Worm (Caenorhabditis elegans) whole organism, young adult: ENCODE measurements around the gene tiar-2.

ENCODE experiments used
- B0019.2 ChIP-seq: fragments of 200-800 bp; sonication (Bioruptor generic); conservative IDR thresholded peaks from 2 replicates; pipeline ENCODE4 v1.3.6; 2022; ENCODE audit warnings: missing genetic modification reagents, missing genetic modification characterization, missing compliant biosample characterization
- B0336.3 ChIP-seq: fragments of 200-800 bp; sonication (Bioruptor generic); IDR thresholded peaks from 2 replicates; pipeline ENCODE4 v1.3.6; 2022; ENCODE audit warnings: missing genetic modification characterization, missing compliant biosample characterization
- C06A6.2 ChIP-seq: fragments of 200-800 bp; sonication (Bioruptor generic); conservative IDR thresholded peaks from 2 replicates; pipeline ENCODE4 v1.3.6; 2022; ENCODE audit warnings: missing genetic modification characterization, missing compliant biosample characterization
- F22D6.2 ChIP-seq: sonication (generic microtip); optimal IDR thresholded peaks from 2 replicates; lab custom pipeline; 2016; ENCODE audit warnings: mild to moderate bottlenecking, missing genetic modification characterization, missing compliant biosample characterization
- F23B12.7 ChIP-seq: sonication (generic microtip); optimal IDR thresholded peaks from 2 replicates; lab custom pipeline; 2017; ENCODE audit warnings: missing genetic modification characterization, mild to moderate bottlenecking, missing compliant biosample characterization, antibody characterized with exemption, moderate library complexity; ENCODE audit not compliant: insufficient read depth
- F33H1.4 ChIP-seq: fragments of 200-800 bp; sonication (Bioruptor generic); IDR thresholded peaks from 2 replicates; pipeline ENCODE4 v1.3.6; 2022; ENCODE audit warnings: missing genetic modification reagents, missing genetic modification characterization, missing compliant biosample characterization
- F37B4.10 ChIP-seq: fragments of 200-800 bp; sonication (Bioruptor generic); IDR thresholded peaks from 2 replicates; pipeline ENCODE4 v1.3.6; 2022; ENCODE audit warnings: missing genetic modification characterization, missing compliant biosample characterization
- F39B2.1 ChIP-seq: fragments of 200-800 bp; sonication (Bioruptor generic); IDR thresholded peaks from 2 replicates; pipeline ENCODE4 v1.3.6; 2022; ENCODE audit warnings: missing genetic modification reagents, missing genetic modification characterization, missing compliant biosample characterization
- F55B11.4 ChIP-seq: sonication (generic microtip); optimal IDR thresholded peaks from 2 replicates; lab custom pipeline; 2016; ENCODE audit warnings: missing compliant biosample characterization, missing genetic modification characterization, borderline replicate concordance; ENCODE audit not compliant: insufficient read depth
- F57C9.4 ChIP-seq: sonication (generic microtip); optimal IDR thresholded peaks from 2 replicates; lab custom pipeline; 2017; ENCODE audit warnings: mild to moderate bottlenecking, missing genetic modification characterization, missing compliant biosample characterization
- K12H6.12 ChIP-seq: fragments of 200-800 bp; sonication (Bioruptor generic); optimal IDR thresholded peaks from 2 replicates; lab custom pipeline; 2018; ENCODE audit warnings: mild to moderate bottlenecking, missing genetic modification characterization, missing compliant biosample characterization
- Y53F4B.3 ChIP-seq: fragments of 200-800 bp; sonication (Bioruptor generic); IDR thresholded peaks from 2 replicates; pipeline ENCODE4 v1.3.6; 2022; ENCODE audit warnings: missing genetic modification reagents, missing genetic modification characterization, missing compliant biosample characterization
- Y53G8AR.9 ChIP-seq: fragments of 200-800 bp; sonication (Bioruptor generic); conservative IDR thresholded peaks from 2 replicates; pipeline ENCODE4 v1.3.6; 2022; ENCODE audit warnings: missing genetic modification reagents, missing genetic modification characterization, missing compliant biosample characterization
- Y56A3A.18 ChIP-seq: fragments of 200-800 bp; sonication (Bioruptor generic); IDR thresholded peaks from 2 replicates; pipeline ENCODE4 v1.3.6; 2022; ENCODE audit warnings: missing genetic modification reagents, missing genetic modification characterization, missing compliant biosample characterization
- ZK185.1 ChIP-seq: sonication (generic microtip); optimal IDR thresholded peaks from 2 replicates; lab custom pipeline; 2016; ENCODE audit warnings: mild to moderate bottlenecking, missing genetic modification characterization, missing compliant biosample characterization; ENCODE audit not compliant: poor library complexity, severe bottlenecking
- athp-1 ChIP-seq: sonication (generic microtip); optimal IDR thresholded peaks from 2 replicates; lab custom pipeline; 2017; ENCODE audit warnings: mild to moderate bottlenecking, missing genetic modification characterization, missing compliant biosample characterization
- ccch-3 ChIP-seq: fragments of 200-800 bp; sonication (Bioruptor generic); optimal IDR thresholded peaks from 2 replicates; lab custom pipeline; 2018; ENCODE audit warnings: mild to moderate bottlenecking, missing genetic modification characterization, missing compliant biosample characterization
- cebp-1 ChIP-seq, 2 experiments: fragments of 200-800 bp in 1 of 2; sonication (Bioruptor generic) in 1 of 2; sonication (generic microtip) in 1 of 2; IDR thresholded peaks in 1 of 2; optimal IDR thresholded peaks in 1 of 2; 2 replicates each; pipeline versions ENCODE4 v1.3.6 to Lab custom; 2017 to 2022; ENCODE audit warnings: missing compliant biosample characterization in 2 of 2, missing genetic modification characterization in 2 of 2, mild to moderate bottlenecking in 1 of 2, missing genetic modification reagents in 1 of 2, moderate library complexity in 1 of 2
- ceh-40 ChIP-seq: fragments of 200-800 bp; sonication (Bioruptor generic); IDR thresholded peaks from 2 replicates; pipeline ENCODE4 v1.3.6; 2022; ENCODE audit warnings: missing genetic modification characterization, missing compliant biosample characterization
- ceh-79 ChIP-seq: sonication (generic microtip); optimal IDR thresholded peaks from 2 replicates; lab custom pipeline; 2017; ENCODE audit warnings: mild to moderate bottlenecking, missing genetic modification characterization, missing compliant biosample characterization
- chd-7 ChIP-seq: sonication (generic microtip); optimal IDR thresholded peaks from 2 replicates; lab custom pipeline; 2016; ENCODE audit warnings: mild to moderate bottlenecking, missing genetic modification characterization, moderate library complexity, missing compliant biosample characterization
- die-1 ChIP-seq: sonication (generic microtip); optimal IDR thresholded peaks from 2 replicates; lab custom pipeline; 2016; ENCODE audit warnings: missing genotype, mild to moderate bottlenecking, missing genetic modification characterization, missing compliant biosample characterization
- dpff-1 ChIP-seq: sonication (generic microtip); optimal IDR thresholded peaks from 2 replicates; lab custom pipeline; 2017; ENCODE audit warnings: mild to moderate bottlenecking, missing genetic modification characterization, missing compliant biosample characterization
- ekl-4 ChIP-seq: fragments of 200-800 bp; sonication (Bioruptor generic); IDR thresholded peaks from 2 replicates; pipeline ENCODE4 v1.3.6; 2022; ENCODE audit warnings: missing genetic modification reagents, missing genetic modification characterization, missing compliant biosample characterization
- ets-4 ChIP-seq: fragments of 200-800 bp; sonication (Bioruptor generic); optimal IDR thresholded peaks from 2 replicates; lab custom pipeline; 2018; ENCODE audit warnings: mild to moderate bottlenecking, missing genetic modification characterization, missing compliant biosample characterization
- fkh-3 ChIP-seq: sonication (generic microtip); optimal IDR thresholded peaks from 2 replicates; lab custom pipeline; 2016; ENCODE audit warnings: mild to moderate bottlenecking, missing genetic modification characterization, missing compliant biosample characterization
- hsf-1 ChIP-seq: fragments of 200-800 bp; sonication (Bioruptor generic); IDR thresholded peaks from 2 replicates; pipeline ENCODE4 v1.3.6; 2022; ENCODE audit warnings: missing genetic modification reagents, missing genetic modification characterization, missing compliant biosample characterization
- let-607 ChIP-seq, 2 experiments: fragments of 200-800 bp in 1 of 2; sonication (Bioruptor generic) in 1 of 2; sonication (generic microtip) in 1 of 2; optimal IDR thresholded peaks; 2 replicates each; lab custom pipeline; 2016 to 2018; ENCODE audit warnings: mild to moderate bottlenecking in 2 of 2, missing compliant biosample characterization in 2 of 2, missing genetic modification characterization in 2 of 2, moderate library complexity in 2 of 2, missing genotype in 1 of 2
- lin-26 ChIP-seq: fragments of 200-800 bp; sonication (Bioruptor generic); IDR thresholded peaks from 2 replicates; pipeline ENCODE4 v1.3.6; 2022; ENCODE audit warnings: missing genetic modification reagents, missing genetic modification characterization, missing compliant biosample characterization
- lin-35 ChIP-seq, 3 experiments: fragments of 150-350 bp in 2 of 3; sonication (generic microtip) in 1 of 3; optimal IDR thresholded peaks; 2 replicates each; lab custom pipeline; 2014 to 2018; ENCODE audit warnings: missing biosample characterization in 3 of 3, missing genetic modification characterization in 3 of 3, missing genetic modification reagents in 3 of 3
- lin-40 ChIP-seq: sonication (generic microtip); optimal IDR thresholded peaks from 2 replicates; lab custom pipeline; 2016; ENCODE audit warnings: missing genetic modification characterization, mild to moderate bottlenecking, missing compliant biosample characterization, missing genotype, missing genetic modification reagents
- lin-54 ChIP-seq: fragments of 200-800 bp; sonication (Bioruptor generic); optimal IDR thresholded peaks from 2 replicates; lab custom pipeline; 2018; ENCODE audit warnings: mild to moderate bottlenecking, missing genetic modification characterization, missing compliant biosample characterization
- lir-1 ChIP-seq: fragments of 200-800 bp; sonication (Bioruptor generic); conservative IDR thresholded peaks from 2 replicates; pipeline ENCODE4 v1.3.6; 2022; ENCODE audit warnings: missing genetic modification reagents, missing genetic modification characterization, missing compliant biosample characterization
- lsl-1 ChIP-seq: fragments of 200-800 bp; sonication (Bioruptor generic); optimal IDR thresholded peaks from 2 replicates; lab custom pipeline; 2018; ENCODE audit warnings: mild to moderate bottlenecking, missing genetic modification characterization, moderate library complexity, missing compliant biosample characterization
- mcd-1 ChIP-seq: fragments of 200-800 bp; sonication (Bioruptor generic); IDR thresholded peaks from 2 replicates; pipeline ENCODE4 v1.3.6; 2022; ENCODE audit warnings: missing genetic modification reagents, missing genetic modification characterization, missing compliant biosample characterization
- nhr-120 ChIP-seq: fragments of 200-800 bp; sonication (Bioruptor generic); IDR thresholded peaks from 2 replicates; pipeline ENCODE4 v1.3.6; 2022; ENCODE audit warnings: missing genetic modification characterization, missing compliant biosample characterization
- pha-4 ChIP-seq: fragments of 150-350 bp; sonication (generic microtip); optimal IDR thresholded peaks from 2 replicates; lab custom pipeline; 2014; ENCODE audit warnings: missing biosample characterization, missing genetic modification reagents, missing genetic modification characterization
- rec-8 ChIP-seq, 2 experiments: sonication (generic microtip); optimal IDR thresholded peaks; 2 replicates each; lab custom pipeline; 2016; ENCODE audit warnings: mild to moderate bottlenecking in 2 of 2, missing genetic modification characterization in 2 of 2, missing genetic modification reagents in 2 of 2, missing genotype in 2 of 2, missing biosample characterization in 1 of 2, missing compliant biosample characterization in 1 of 2, moderate library complexity in 1 of 2
- rpc-1 ChIP-seq, 2 experiments: fragments of 150-350 bp in 1 of 2; sonication (generic microtip) in 1 of 2; optimal IDR thresholded peaks; 2 replicates each; lab custom pipeline; 2014 to 2018; ENCODE audit warnings: missing biosample characterization in 1 of 2, missing genetic modification characterization in 1 of 2, missing genetic modification reagents in 1 of 2, missing genotype in 1 of 2
- somi-1 ChIP-seq: fragments of 200-800 bp; sonication (Bioruptor generic); optimal IDR thresholded peaks from 2 replicates; lab custom pipeline; 2018; ENCODE audit warnings: mild to moderate bottlenecking, missing genetic modification characterization, missing compliant biosample characterization
- tbx-9 ChIP-seq: sonication (generic microtip); optimal IDR thresholded peaks from 2 replicates; lab custom pipeline; 2016; ENCODE audit warnings: borderline replicate concordance, missing genetic modification characterization, inconsistent platforms, missing compliant biosample characterization
- unc-130 ChIP-seq: sonication (generic microtip); optimal IDR thresholded peaks from 2 replicates; lab custom pipeline; 2016; ENCODE audit warnings: missing genetic modification reagents, missing genetic modification characterization, missing compliant biosample characterization
- zim-3 ChIP-seq: sonication (generic microtip); optimal IDR thresholded peaks from 2 replicates; lab custom pipeline; 2017; ENCODE audit warnings: mild to moderate bottlenecking, missing genetic modification characterization, moderate library complexity, missing compliant biosample characterization
- ztf-18 ChIP-seq: sonication (generic microtip); optimal IDR thresholded peaks from 2 replicates; lab custom pipeline; 2016; ENCODE audit warnings: missing genotype, mild to moderate bottlenecking, missing genetic modification characterization, missing compliant biosample characterization
- ztf-22 ChIP-seq: fragments of 200-800 bp; sonication (Bioruptor generic); optimal IDR thresholded peaks from 2 replicates; lab custom pipeline; 2018; ENCODE audit warnings: mild to moderate bottlenecking, missing genetic modification characterization, moderate library complexity, missing compliant biosample characterization
- ztf-25 ChIP-seq: fragments of 200-800 bp; sonication (Bioruptor generic); IDR thresholded peaks from 2 replicates; pipeline ENCODE4 v1.3.6; 2022; ENCODE audit warnings: missing genetic modification reagents, missing genetic modification characterization, missing compliant biosample characterization
- ztf-28 ChIP-seq: fragments of 200-800 bp; sonication (Bioruptor generic); IDR thresholded peaks from 2 replicates; pipeline ENCODE4 v1.3.6; 2022; ENCODE audit warnings: missing genetic modification reagents, missing genetic modification characterization, missing compliant biosample characterization

tiar-2 gene

DNA sequence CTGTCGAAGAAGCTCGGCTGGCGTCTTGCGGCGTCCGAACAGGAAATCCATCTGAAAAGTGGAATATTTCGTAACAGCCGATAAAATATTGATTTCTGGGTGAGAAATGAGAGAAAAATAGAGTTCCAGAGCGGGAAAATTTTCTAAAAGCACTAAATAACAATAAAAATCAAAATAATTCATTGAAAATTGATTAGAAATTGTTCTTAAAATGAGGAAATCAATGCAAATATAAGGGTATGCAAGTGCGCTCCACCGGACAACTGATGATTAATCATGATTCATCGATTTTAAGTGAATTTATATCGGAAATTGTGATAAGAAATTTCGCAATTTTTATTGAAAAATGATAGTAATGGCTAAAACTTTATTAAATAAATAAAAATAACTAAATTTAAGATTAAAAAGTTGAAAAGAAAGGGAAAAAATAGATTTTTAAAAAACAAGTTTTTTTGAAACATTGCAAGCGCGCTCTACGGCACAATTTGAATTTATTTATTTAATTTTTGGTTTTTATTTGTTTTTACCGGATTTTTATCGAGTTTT, at the start of gene tiar-2, which contains the start of gene vps-2 (continued):
- peak; percentile 2 for TF ChIP-seq lsl-1 (GFP tag; lab: Kevin White, UChicago)
- TF ChIP-seq nhr-120 (GFP tag; lab: Robert Waterston, UW): no peak
- no peak for TF ChIP-seq chd-7 (tag; lab: Kevin White, UChicago)
- TF ChIP-seq F55B11.4 (tag; lab: Kevin White, UChicago): no peak
- TF ChIP-seq hsf-1 (GFP tag; lab: Robert Waterston, UW): no peak
- TF ChIP-seq ZK185.1: no peak
- no peak for TF ChIP-seq F33H1.4
- no peak for TF ChIP-seq B0336.3
- no peak for TF ChIP-seq ztf-28 (GFP tag; lab: Robert Waterston, UW)
- TF ChIP-seq lir-1 (GFP tag; lab: Robert Waterston, UW): no peak
- no peak for TF ChIP-seq F37B4.10 (GFP tag; lab: Robert Waterston, UW)
- TF ChIP-seq F23B12.7 (tag; lab: Kevin White, UChicago): no peak
- no peak for TF ChIP-seq somi-1 (GFP tag; lab: Kevin White, UChicago)
- no peak for TF ChIP-seq rec-8 (tag; optimal IDR thresholded peaks at IDR 0.05; lab: Kevin White, UChicago)
- no peak for TF ChIP-seq pha-4 (tag; lab: Kevin White, UChicago)
- no peak for TF ChIP-seq die-1
- no peak for TF ChIP-seq B0019.2 (GFP tag; lab: Robert Waterston, UW)
- TF ChIP-seq athp-1: no peak
- no peak for TF ChIP-seq tbx-9 (tag; lab: Kevin White, UChicago)
- TF ChIP-seq mcd-1: peak; percentile 89
- TF ChIP-seq C06A6.2 (GFP tag; lab: Robert Waterston, UW): no peak
- no peak for TF ChIP-seq dpff-1
- peak; percentile 66 for TF ChIP-seq lin-40 (tag; lab: Kevin White, UChicago)
- TF ChIP-seq fkh-3 (tag; lab: Kevin White, UChicago): no peak
- no peak for TF ChIP-seq lin-35 (GFP tag; optimal IDR thresholded peaks at IDR 0.05; lab: Kevin White, UChicago)
- TF ChIP-seq ceh-40 (GFP tag; lab: Robert Waterston, UW): no peak
- TF ChIP-seq F39B2.1 (GFP tag; lab: Robert Waterston, UW): no peak
- TF ChIP-seq F22D6.2: no peak
- TF ChIP-seq K12H6.12 (tag; lab: Kevin White, UChicago): peak; percentile 14
- no peak for TF ChIP-seq rpc-1 (optimal IDR thresholded peaks at IDR 0.05; lab: Kevin White, UChicago)
- no peak for TF ChIP-seq rpc-1 (tag; optimal IDR thresholded peaks at IDR 0.05; lab: Kevin White, UChicago)
- no peak for TF ChIP-seq Y53F4B.3 (GFP tag; lab: Robert Waterston, UW)
- peak; percentile 39 for TF ChIP-seq lin-54 (GFP tag; lab: Kevin White, UChicago)
- TF ChIP-seq unc-130 (GFP tag; lab: Kevin White, UChicago): no peak
- no peak for TF ChIP-seq ccch-3 (GFP tag; lab: Kevin White, UChicago)
- no peak for TF ChIP-seq zim-3 (tag; lab: Kevin White, UChicago)
- no peak for TF ChIP-seq ets-4
- TF ChIP-seq Y56A3A.18 (GFP tag; lab: Robert Waterston, UW): no peak
- TF ChIP-seq lin-26: no peak
- no peak for TF ChIP-seq ceh-79
- no peak for TF ChIP-seq ztf-25 (GFP tag; lab: Robert Waterston, UW)
- TF ChIP-seq let-607 (tag; optimal IDR thresholded peaks at IDR 0.05; lab: Kevin White, UChicago): peak in 1 of 2 experiments; percentile 36
- TF ChIP-seq ztf-18 (tag; lab: Kevin White, UChicago): no peak
- no peak for TF ChIP-seq ekl-4 (GFP tag; lab: Robert Waterston, UW)
- no peak; the same call in 1 of the 2 replicates for TF ChIP-seq cebp-1 (GFP tag; IDR thresholded peaks at IDR 0.05; lab: Robert Waterston, UW)
- TF ChIP-seq cebp-1 (tag; optimal IDR thresholded peaks at IDR 0.05; lab: Kevin White, UChicago): peak; percentile 87
- TF ChIP-seq F57C9.4: no peak
- TF ChIP-seq Y53G8AR.9 (GFP tag; lab: Robert Waterston, UW): 0 out of 2 replicates have a peak, but pooled peaks have one; percentile 35
- no peak for TF ChIP-seq ztf-22
